Fruit fly (Drosophila melanogaster) whole organism, wandering third instar larva: ENCODE data around the gene CG16853.
A peak's percentile ranks its signal among the peaks of the same experiment; 100 is the strongest.

ENCODE experiments used
- CrebA ChIP-seq: fragments of 200-800 bp; sonication (Bioruptor generic); optimal IDR thresholded peaks from 2 replicates; lab custom pipeline; 2016; ENCODE audit warnings: missing biosample characterization, mild to moderate bottlenecking, missing genetic modification characterization, borderline replicate concordance
- Dfd ChIP-seq: fragments of >200 bp; optimal IDR thresholded peaks from 2 replicates; lab custom pipeline; 2017; ENCODE audit warnings: missing biosample characterization, missing genetic modification characterization
- Hr78 ChIP-seq: fragments of >200 bp; optimal IDR thresholded peaks from 2 replicates; lab custom pipeline; 2017; ENCODE audit warnings: missing biosample characterization, missing genetic modification characterization
- Mio ChIP-seq: sonication (Bioruptor generic); optimal IDR thresholded peaks from 2 replicates; lab custom pipeline; 2016; ENCODE audit warnings: missing biosample characterization, missing genetic modification characterization
- Rel ChIP-seq, 2 experiments: fragments of 200-800 bp; sonication (Bioruptor generic) in 1 of 2; optimal IDR thresholded peaks; 2 replicates in 1 of 2; 3 replicates in 1 of 2; lab custom pipeline; 2016 to 2019; ENCODE audit warnings: mild to moderate bottlenecking in 2 of 2, missing biosample characterization in 2 of 2, missing genetic modification characterization in 2 of 2, moderate library complexity in 1 of 2
- br ChIP-seq: fragments of 200-800 bp; sonication (Bioruptor generic); optimal IDR thresholded peaks from 2 replicates; lab custom pipeline; 2016; ENCODE audit warnings: missing biosample characterization, missing genetic modification characterization
- dsf ChIP-seq: sonication (Bioruptor generic); optimal IDR thresholded peaks from 2 replicates; lab custom pipeline; 2016; ENCODE audit warnings: missing biosample characterization, missing genetic modification characterization, borderline replicate concordance
- ey ChIP-seq: fragments of 200-800 bp; sonication (Bioruptor generic); optimal IDR thresholded peaks from 2 replicates; lab custom pipeline; 2016; ENCODE audit warnings: missing biosample characterization, missing genetic modification characterization
- jim ChIP-seq: fragments of 175-275, 200-325 bp; sonication (Bioruptor generic); optimal IDR thresholded peaks from 2 replicates; lab custom pipeline; 2016; ENCODE audit warnings: missing biosample characterization, mild to moderate bottlenecking, missing genetic modification characterization
- sage ChIP-seq: fragments of 200-800 bp; sonication (Bioruptor generic); optimal IDR thresholded peaks from 2 replicates; lab custom pipeline; 2016; ENCODE audit warnings: missing biosample characterization, mild to moderate bottlenecking, missing genetic modification characterization
- sv ChIP-seq: fragments of 200-800 bp; sonication (Bioruptor generic); optimal IDR thresholded peaks from 3 replicates; lab custom pipeline; 2016; ENCODE audit warnings: missing biosample characterization, missing genetic modification characterization
- tai ChIP-seq: sonication (Bioruptor generic); optimal IDR thresholded peaks from 2 replicates; lab custom pipeline; 2016; ENCODE audit warnings: missing biosample characterization, missing genetic modification characterization
- usp ChIP-seq: fragments of >200 bp; optimal IDR thresholded peaks from 2 replicates; lab custom pipeline; 2017; ENCODE audit warnings: missing biosample characterization, missing genetic modification characterization

dm6 chr2L:13549973-13550458 lies 7.9 kb downstream of the CG16853 start, which contains the start of gene kuz:
- no peak for TF ChIP-seq Rel (GFP tag; optimal IDR thresholded peaks at IDR 0.05; lab: Kevin White, UChicago)
- TF ChIP-seq Rel (tag; optimal IDR thresholded peaks at IDR 0.05; lab: Kevin White, UChicago) = peak; percentile 77
- TF ChIP-seq sv (GFP tag; lab: Kevin White, UChicago) = no peak
- peak; percentile 24 for TF ChIP-seq sage (GFP tag; lab: Kevin White, UChicago)
- TF ChIP-seq Hr78 (GFP tag; lab: Kevin White, UChicago) = no peak
- peak; percentile 13 for TF ChIP-seq CrebA
- TF ChIP-seq br (GFP tag; lab: Kevin White, UChicago) = peak; percentile 33
- no peak for TF ChIP-seq dsf (GFP tag; lab: Kevin White, UChicago)
- no peak for TF ChIP-seq Mio (GFP tag; lab: Kevin White, UChicago)
- TF ChIP-seq tai (GFP tag; lab: Kevin White, UChicago) = no peak
- no peak for TF ChIP-seq jim (GFP tag; lab: Kevin White, UChicago)
- TF ChIP-seq usp (GFP tag; lab: Kevin White, UChicago) = no peak
- peak; percentile 72 for TF ChIP-seq Dfd (GFP tag; lab: Kevin White, UChicago)
- no peak for TF ChIP-seq ey (GFP tag; lab: Kevin White, UChicago)
